Fruit fly (Drosophila melanogaster) whole organism, pupa: ENCODE data around the gene shep.

Experiments
- CG10348 ChIP-seq: fragments of 200-800 bp; sonication (Bioruptor generic); IDR thresholded peaks from 2 replicates; pipeline ENCODE4 v1.3.6; 2022; ENCODE audit warnings: missing biosample characterization, missing genetic modification characterization
- CG12605 ChIP-seq: fragments of 200-800 bp; sonication (Bioruptor generic); IDR thresholded peaks from 2 replicates; pipeline ENCODE4 v1.3.6; 2022; ENCODE audit warnings: missing biosample characterization, missing genetic modification characterization
- CG13204 ChIP-seq: fragments of 200-800 bp; sonication (Bioruptor generic); optimal IDR thresholded peaks from 2 replicates; lab custom pipeline; 2018; ENCODE audit warnings: missing biosample characterization, mild to moderate bottlenecking, missing genetic modification characterization, moderate library complexity
- CG14655 ChIP-seq: fragments of 200-800 bp; sonication (Bioruptor generic); optimal IDR thresholded peaks from 3 replicates; lab custom pipeline; 2017; ENCODE audit warnings: mild to moderate bottlenecking, missing biosample characterization, missing genetic modification reagents, missing genetic modification characterization
- CG15710 ChIP-seq: fragments of 200-800 bp; sonication (Bioruptor generic); optimal IDR thresholded peaks from 2 replicates; lab custom pipeline; 2018; ENCODE audit warnings: missing biosample characterization, mild to moderate bottlenecking, missing genetic modification characterization, moderate library complexity
- CG17806 ChIP-seq: fragments of 200-800 bp; sonication (Bioruptor generic); optimal IDR thresholded peaks from 2 replicates; lab custom pipeline; 2018; ENCODE audit warnings: missing biosample characterization, mild to moderate bottlenecking, missing genetic modification characterization, moderate library complexity
- CG32121 ChIP-seq: fragments of 200-800 bp; sonication (Bioruptor generic); IDR thresholded peaks from 2 replicates; pipeline ENCODE4 v1.3.6; 2022; ENCODE audit warnings: missing biosample characterization, missing genetic modification characterization
- CG34367 ChIP-seq: fragments of 200-800 bp; sonication (Bioruptor generic); optimal IDR thresholded peaks from 2 replicates; lab custom pipeline; 2018; ENCODE audit warnings: missing biosample characterization, mild to moderate bottlenecking, missing genetic modification characterization
- CG4496 ChIP-seq: fragments of 200-800 bp; sonication (Bioruptor generic); IDR thresholded peaks from 3 replicates; pipeline ENCODE4 v1.3.6; 2022; ENCODE audit warnings: missing biosample characterization, missing genetic modification characterization
- CG8159 ChIP-seq: fragments of 200-800 bp; sonication (Bioruptor generic); optimal IDR thresholded peaks from 3 replicates; lab custom pipeline; 2018; ENCODE audit warnings: missing biosample characterization, mild to moderate bottlenecking, missing genetic modification characterization, moderate library complexity
- CG8301 ChIP-seq: fragments of 200-800 bp; sonication (Bioruptor generic); optimal IDR thresholded peaks from 2 replicates; lab custom pipeline; 2018; ENCODE audit warnings: missing biosample characterization, mild to moderate bottlenecking, missing genetic modification characterization
- CG9948 ChIP-seq: fragments of 200-800 bp; sonication (Bioruptor generic); optimal IDR thresholded peaks from 2 replicates; lab custom pipeline; 2018; ENCODE audit warnings: missing biosample characterization, mild to moderate bottlenecking, missing genetic modification characterization, moderate library complexity
- D1 ChIP-seq: fragments of 200-800 bp; sonication (Bioruptor generic); optimal IDR thresholded peaks from 2 replicates; lab custom pipeline; 2018; ENCODE audit warnings: missing biosample characterization, mild to moderate bottlenecking, missing genetic modification characterization, moderate library complexity
- EcR ChIP-seq: fragments of 200-800 bp; sonication (Bioruptor generic); optimal IDR thresholded peaks from 3 replicates; lab custom pipeline; 2019; ENCODE audit warnings: missing biosample characterization, missing genetic modification characterization, mild to moderate bottlenecking, moderate library complexity, missing genetic modification reagents
- Ets98B ChIP-seq: fragments of 200-800 bp; sonication (Bioruptor generic); IDR thresholded peaks from 2 replicates; pipeline ENCODE4 v1.3.6; 2022; ENCODE audit warnings: missing biosample characterization, missing genetic modification characterization
- Pif1A ChIP-seq: fragments of 200-800 bp; sonication (Bioruptor generic); optimal IDR thresholded peaks from 3 replicates; lab custom pipeline; 2016; ENCODE audit warnings: missing biosample characterization, missing genetic modification characterization
- Pif1B ChIP-seq: fragments of 200-800 bp; sonication (Bioruptor generic); optimal IDR thresholded peaks from 3 replicates; lab custom pipeline; 2016; ENCODE audit warnings: missing biosample characterization, missing genetic modification characterization
- Snoo ChIP-seq: fragments of 200-800 bp; sonication (Bioruptor generic); optimal IDR thresholded peaks from 3 replicates; lab custom pipeline; 2017; ENCODE audit warnings: missing biosample characterization, mild to moderate bottlenecking, missing genetic modification characterization, inconsistent platforms
- fd96Ca ChIP-seq: fragments of 200-800 bp; sonication (Bioruptor generic); IDR thresholded peaks from 3 replicates; pipeline ENCODE4 v1.3.6; 2022; ENCODE audit warnings: missing biosample characterization, missing genetic modification characterization
- gl ChIP-seq: fragments of 200-800 bp; sonication (Bioruptor generic); optimal IDR thresholded peaks from 2 replicates; lab custom pipeline; 2018; ENCODE audit warnings: missing biosample characterization, mild to moderate bottlenecking, missing genetic modification characterization
- rn ChIP-seq: fragments of 200-800 bp; sonication (Bioruptor generic); IDR thresholded peaks from 2 replicates; pipeline ENCODE4 v1.3.6; 2022; ENCODE audit warnings: missing biosample characterization, missing genetic modification characterization

Gene shep

dm6 chr3L:5248863-5249262 is 28.9 kb downstream of the shep start:
- TF ChIP-seq CG14655: peak; percentile 99
- TF ChIP-seq D1 (tag; lab: Kevin White, UChicago): peak; percentile 74
- TF ChIP-seq CG8159: peak; percentile 98
- TF ChIP-seq CG10348 (GFP tag; lab: Robert Waterston, UW): peak; percentile 83
- peak; percentile 93 for TF ChIP-seq CG34367
- TF ChIP-seq rn: peak; percentile 92
- peak; percentile 81 for TF ChIP-seq Pif1B
- peak; percentile 95 for TF ChIP-seq CG32121
- TF ChIP-seq EcR (GFP tag; lab: Kevin White, UChicago): peak; percentile 39
- TF ChIP-seq CG12605 (GFP tag; lab: Robert Waterston, UW): peak; percentile 89
- peak; percentile 92 for TF ChIP-seq CG17806 (tag; lab: Kevin White, UChicago)
- TF ChIP-seq CG8301: peak; percentile 99
- peak; percentile 87 for TF ChIP-seq fd96Ca
- peak; percentile 92 for TF ChIP-seq CG15710 (tag; lab: Kevin White, UChicago)
- peak; percentile 93 for TF ChIP-seq gl (tag; lab: Kevin White, UChicago)
- peak; percentile 94 for TF ChIP-seq Pif1A (GFP tag; lab: Kevin White, UChicago)
- TF ChIP-seq CG4496 (GFP tag; lab: Robert Waterston, UW): peak; percentile 97
- TF ChIP-seq CG9948 (tag; lab: Kevin White, UChicago): peak; percentile 95
- TF ChIP-seq Ets98B: peak; percentile 96
- peak; percentile 64 for TF ChIP-seq Snoo (tag; lab: Kevin White, UChicago)
- peak; percentile 88 for TF ChIP-seq CG13204 (GFP tag; lab: Kevin White, UChicago)

- TF ChIP-seq fd96Ca: peak; percentile 92
- no peak for TF ChIP-seq rn
- peak; percentile 43 for TF ChIP-seq Pif1A (GFP tag; lab: Kevin White, UChicago)
- TF ChIP-seq Pif1B: peak; percentile 24
- peak; percentile 16 for TF ChIP-seq Snoo (tag; lab: Kevin White, UChicago)
- no peak; the same call in 1 of the 2 replicates for TF ChIP-seq CG12605 (GFP tag; lab: Robert Waterston, UW)
- TF ChIP-seq EcR (GFP tag; lab: Kevin White, UChicago): no peak
- peak; percentile 53 for TF ChIP-seq CG15710 (tag; lab: Kevin White, UChicago)
- TF ChIP-seq CG8159: peak; percentile 44
- peak; percentile 82 for TF ChIP-seq CG4496 (GFP tag; lab: Robert Waterston, UW)
- TF ChIP-seq gl (tag; lab: Kevin White, UChicago): no peak
- TF ChIP-seq CG32121: peak; percentile 91
- no peak for TF ChIP-seq D1 (tag; lab: Kevin White, UChicago)
- TF ChIP-seq CG34367: peak; percentile 41
- peak; percentile 48 for TF ChIP-seq CG17806 (tag; lab: Kevin White, UChicago)
- peak; percentile 82 for TF ChIP-seq CG8301
- peak; percentile 85 for TF ChIP-seq Ets98B
- peak; percentile 85 for TF ChIP-seq CG10348 (GFP tag; lab: Robert Waterston, UW)
- TF ChIP-seq CG13204 (GFP tag; lab: Kevin White, UChicago): no peak
- TF ChIP-seq CG9948 (tag; lab: Kevin White, UChicago): peak; percentile 44
- TF ChIP-seq CG14655: peak; percentile 70
Measured at dm6 chr3L:5247923-5248821, 29.6 kb downstream of the shep start.

dm6 chr3L:5246747-5247454 is 30.8 kb downstream of the shep start:
- TF ChIP-seq CG8159 (peak; percentile 23), CG34367 (no peak), CG12605 (GFP tag; lab: Robert Waterston, UW) (peak; percentile 46; the same call in 1 of the 2 replicates), CG13204 (GFP tag; lab: Kevin White, UChicago) (no peak), CG10348 (GFP tag; lab: Robert Waterston, UW) (no peak), CG17806 (tag; lab: Kevin White, UChicago) (peak; percentile 31), CG14655 (peak; percentile 58), fd96Ca (0 out of 3 replicates have a peak, but pooled peaks have one; percentile 54), CG8301 (peak; percentile 61), CG15710 (tag; lab: Kevin White, UChicago) (peak; percentile 7), Pif1A (GFP tag; lab: Kevin White, UChicago) (peak; percentile 8), EcR (GFP tag; lab: Kevin White, UChicago) (no peak), CG4496 (GFP tag; lab: Robert Waterston, UW) (peak; percentile 60; the same call in 2 of the 3 replicates), CG32121 (peak; percentile 63), D1 (tag; lab: Kevin White, UChicago) (no peak), CG9948 (tag; lab: Kevin White, UChicago) (peak; percentile 27), Ets98B (peak; percentile 57)

dm6 chr3L:5243236-5243635 is 34.5 kb downstream of the shep start:
- TF ChIP-seq Pif1B: peak; percentile 96
- peak; percentile 94 for TF ChIP-seq rn
- peak; percentile 88 for TF ChIP-seq CG13204 (GFP tag; lab: Kevin White, UChicago)
- TF ChIP-seq Pif1A (GFP tag; lab: Kevin White, UChicago): peak; percentile 91
- peak; percentile 93 for TF ChIP-seq CG34367
- TF ChIP-seq CG8159: peak; percentile 93
- TF ChIP-seq EcR (GFP tag; lab: Kevin White, UChicago): peak; percentile 23
- peak; percentile 98 for TF ChIP-seq CG8301
- TF ChIP-seq CG10348 (GFP tag; lab: Robert Waterston, UW): peak; percentile 95
- TF ChIP-seq CG9948 (tag; lab: Kevin White, UChicago): peak; percentile 96
- peak; percentile 99 for TF ChIP-seq CG14655
- peak; percentile 97 for TF ChIP-seq Ets98B
- TF ChIP-seq CG17806 (tag; lab: Kevin White, UChicago): peak; percentile 95
- peak; percentile 46 for TF ChIP-seq Snoo (tag; lab: Kevin White, UChicago)
- peak; percentile 72 for TF ChIP-seq gl (tag; lab: Kevin White, UChicago)
- peak; percentile 93 for TF ChIP-seq CG12605 (GFP tag; lab: Robert Waterston, UW)
- peak; percentile 98 for TF ChIP-seq CG4496 (GFP tag; lab: Robert Waterston, UW)
- peak; percentile 74 for TF ChIP-seq D1 (tag; lab: Kevin White, UChicago)
- TF ChIP-seq fd96Ca: peak; percentile 99
- TF ChIP-seq CG15710 (tag; lab: Kevin White, UChicago): peak; percentile 89
- peak; percentile 96 for TF ChIP-seq CG32121
